Worm (Caenorhabditis elegans): ENCODE measurements around the gene pin-2.

The pin-2 gene

ce11 chrIV:12840348-12840747 is 46.7 kb downstream of the pin-2 start (continued):
- TF ChIP-seq lin-39 (tag; optimal IDR thresholded peaks at IDR 0.05) = no peak
- TF ChIP-seq lin-13 (GFP tag; optimal IDR thresholded peaks at IDR 0.05) = no peak
- no peak for TF ChIP-seq peb-1 (tag; optimal IDR thresholded peaks at IDR 0.05)
- no peak for TF ChIP-seq dmd-4 (tag; optimal IDR thresholded peaks at IDR 0.05)
- no peak for TF ChIP-seq nhr-23 (tag; optimal IDR thresholded peaks at IDR 0.05)
- TF ChIP-seq skn-1 (tag; optimal IDR thresholded peaks at IDR 0.05) = no peak
- TF ChIP-seq aly-2 (tag; optimal IDR thresholded peaks at IDR 0.05) = no peak
- no peak for TF ChIP-seq egl-27 (tag; optimal IDR thresholded peaks at IDR 0.05)
- peak; percentile 39 for TF ChIP-seq sem-4 (tag; optimal IDR thresholded peaks at IDR 0.05)
- TF ChIP-seq C34F6.9 (tag; optimal IDR thresholded peaks at IDR 0.05) = no peak
- TF ChIP-seq elt-3 (tag; optimal IDR thresholded peaks at IDR 0.05) = no peak
- TF ChIP-seq ceh-82 (tag; optimal IDR thresholded peaks at IDR 0.05) = no peak
- no peak for TF ChIP-seq unc-39 (tag; optimal IDR thresholded peaks at IDR 0.05)

- no peak for TF ChIP-seq unc-62 (GFP tag; optimal IDR thresholded peaks at IDR 0.05)
- TF ChIP-seq elt-3 (tag; optimal IDR thresholded peaks at IDR 0.05) = no peak
- TF ChIP-seq nhr-6 (tag; optimal IDR thresholded peaks at IDR 0.05) = no peak
- no peak for TF ChIP-seq dmd-4 (tag; optimal IDR thresholded peaks at IDR 0.05)
- no peak for TF ChIP-seq elt-1 (tag; optimal IDR thresholded peaks at IDR 0.05)
- TF ChIP-seq peb-1 (tag; optimal IDR thresholded peaks at IDR 0.05) = no peak
- TF ChIP-seq nhr-23 (tag; optimal IDR thresholded peaks at IDR 0.05) = no peak
- TF ChIP-seq nhr-25 (tag; optimal IDR thresholded peaks at IDR 0.05) = no peak
- no peak for TF ChIP-seq C34F6.9 (tag; optimal IDR thresholded peaks at IDR 0.05)
- no peak for TF ChIP-seq mab-5 (tag; optimal IDR thresholded peaks at IDR 0.05)
- TF ChIP-seq Y55F3AM.14 (GFP tag; optimal IDR thresholded peaks at IDR 0.05) = no peak
- no peak for TF ChIP-seq nhr-12 (tag; optimal IDR thresholded peaks at IDR 0.05)
- no peak for TF ChIP-seq F13H6.1 (tag; optimal IDR thresholded peaks at IDR 0.05)
- no peak for TF ChIP-seq nhr-21 (tag; optimal IDR thresholded peaks at IDR 0.05)
- TF ChIP-seq R02D3.7 (tag; optimal IDR thresholded peaks at IDR 0.05) = no peak
- no peak for TF ChIP-seq skn-1 (tag; optimal IDR thresholded peaks at IDR 0.05)
- TF ChIP-seq nhr-11 (tag; optimal IDR thresholded peaks at IDR 0.05) = no peak
- TF ChIP-seq nhr-77 (tag; optimal IDR thresholded peaks at IDR 0.05) = no peak
Observed at ce11 chrIV:12840873-12841272, 47.2 kb downstream of the pin-2 start.

- TF ChIP-seq zag-1 (tag; optimal IDR thresholded peaks at IDR 0.05) (no peak), egl-27 (tag; optimal IDR thresholded peaks at IDR 0.05) (no peak), peb-1 (tag; optimal IDR thresholded peaks at IDR 0.05) (no peak), nhr-21 (tag; optimal IDR thresholded peaks at IDR 0.05) (no peak), R02D3.7 (tag; optimal IDR thresholded peaks at IDR 0.05) (no peak), lsy-2 (tag; optimal IDR thresholded peaks at IDR 0.05) (peak in 1 of 2 experiments; percentile 8), sma-9 (GFP tag; optimal IDR thresholded peaks at IDR 0.05) (peak; percentile 55), sma-9 (tag; optimal IDR thresholded peaks at IDR 0.05) (no peak), ama-1 (optimal IDR thresholded peaks at IDR 0.05) (no peak), mbf-1 (tag; optimal IDR thresholded peaks at IDR 0.05) (no peak), alr-1 (tag; optimal IDR thresholded peaks at IDR 0.05) (no peak), elt-3 (tag; optimal IDR thresholded peaks at IDR 0.05) (no peak), ZK546.5 (tag; optimal IDR thresholded peaks at IDR 0.05) (no peak), sma-3 (GFP tag; optimal IDR thresholded peaks at IDR 0.05) (no peak), elt-1 (tag; optimal IDR thresholded peaks at IDR 0.05) (no peak), ztf-1 (GFP tag; conservative IDR thresholded peaks at IDR 0.05) (no peak), fos-1 (tag; optimal IDR thresholded peaks at IDR 0.05) (peak; percentile 85), crh-2 (tag; optimal IDR thresholded peaks at IDR 0.05) (peak; percentile 53), Y55F3AM.14 (GFP tag; optimal IDR thresholded peaks at IDR 0.05) (no peak), nhr-11 (tag; optimal IDR thresholded peaks at IDR 0.05) (no peak), ztf-11 (tag; optimal IDR thresholded peaks at IDR 0.05) (no peak), gmeb-1 (tag; optimal IDR thresholded peaks at IDR 0.05) (peak; percentile 32), mab-5 (tag; optimal IDR thresholded peaks at IDR 0.05) (no peak), lin-39 (tag; optimal IDR thresholded peaks at IDR 0.05) (no peak), skn-1 (tag; optimal IDR thresholded peaks at IDR 0.05) (peak; percentile 71), nhr-129 (tag; optimal IDR thresholded peaks at IDR 0.05) (no peak)
Observed at ce11 chrIV:12842121-12842520, 48.5 kb downstream of the pin-2 start.

ce11 chrIV:12842895-12843294 is 49.2 kb downstream of the pin-2 start:
- TF ChIP-seq lin-39 (tag; optimal IDR thresholded peaks at IDR 0.05) (no peak), nhr-77 (tag; optimal IDR thresholded peaks at IDR 0.05) (no peak), ama-1 (optimal IDR thresholded peaks at IDR 0.05) (no peak), lsy-2 (tag; optimal IDR thresholded peaks at IDR 0.05) (peak in 1 of 2 experiments; percentile 7), aly-2 (tag; optimal IDR thresholded peaks at IDR 0.05) (no peak), nhr-12 (tag; optimal IDR thresholded peaks at IDR 0.05) (no peak), C34F6.9 (tag; optimal IDR thresholded peaks at IDR 0.05) (peak; percentile 18), unc-62 (GFP tag; optimal IDR thresholded peaks at IDR 0.05) (no peak)
